Worm (Caenorhabditis elegans): ENCODE data around the gene D2023.4.

DNA sequence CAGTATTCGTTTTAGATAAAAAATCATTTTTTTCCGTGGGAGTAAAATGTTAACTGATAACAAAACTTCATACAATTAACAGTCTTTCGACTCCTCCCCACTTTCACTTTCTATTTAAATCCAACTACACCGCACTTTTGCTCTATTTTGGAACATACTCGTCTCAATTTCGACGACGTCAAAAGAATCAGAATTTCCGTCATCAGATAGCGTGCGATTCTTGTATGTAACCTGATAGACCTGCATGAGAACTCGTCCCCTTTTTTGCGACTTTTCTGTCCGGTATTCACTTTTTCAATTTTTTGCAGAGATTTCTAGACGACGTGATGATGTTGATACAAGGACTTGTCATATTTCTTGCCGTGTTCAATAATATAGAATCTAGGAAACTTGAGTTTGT is 7.8 kb upstream of the D2023.4 start, which contains the start of gene pho-8:
- TF ChIP-seq klf-2 (GFP tag; conservative IDR thresholded peaks at IDR 0.05) (no peak), flt-1 (GFP tag; IDR thresholded peaks at IDR 0.05) (no peak)
